Worm (Caenorhabditis elegans): ENCODE measurements around the gene Y57G7A.2.

Gene Y57G7A.2

DNA sequence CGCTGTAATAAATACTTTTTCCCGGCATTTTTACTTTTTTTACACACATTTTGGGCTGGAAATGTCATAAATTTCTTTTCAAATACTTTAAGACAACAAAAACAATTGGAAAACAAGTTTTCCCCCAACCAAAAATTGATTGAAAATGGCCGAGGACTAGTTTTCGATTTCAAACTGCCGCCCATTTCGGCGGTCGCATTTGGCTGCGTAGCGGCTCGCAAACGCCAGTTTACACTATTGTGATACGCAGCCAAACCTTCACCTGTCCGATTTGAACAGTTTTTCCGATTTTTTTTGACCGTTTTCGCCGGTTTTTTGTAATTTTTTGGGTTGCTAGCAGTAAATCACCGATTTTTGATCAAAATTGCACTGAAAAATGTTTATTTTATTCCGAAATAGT lies 24.5 kb downstream of the Y57G7A.2 start (continued):
- peak; percentile 81; the same call in 1 of the 2 replicates for TF ChIP-seq egl-18 (GFP tag; IDR thresholded peaks at IDR 0.05)
- TF ChIP-seq ztf-28 (GFP tag; IDR thresholded peaks at IDR 0.05): peak; percentile 94
- peak; percentile 81 for TF ChIP-seq lin-26 (GFP tag; IDR thresholded peaks at IDR 0.05)
- TF ChIP-seq sdz-38 (tag; optimal IDR thresholded peaks at IDR 0.05): no peak
- TF ChIP-seq C06A6.2 (GFP tag; conservative IDR thresholded peaks at IDR 0.05): peak; percentile 87
- TF ChIP-seq ztf-22 (GFP tag; optimal IDR thresholded peaks at IDR 0.05): peak; percentile 75
- no peak for TF ChIP-seq F10E7.11 (tag; optimal IDR thresholded peaks at IDR 0.05)
- TF ChIP-seq zfh-2 (GFP tag; conservative IDR thresholded peaks at IDR 0.05): peak; percentile 84
- peak; percentile 66 for TF ChIP-seq unc-62 (GFP tag; optimal IDR thresholded peaks at IDR 0.05)
- TF ChIP-seq akir-1 (GFP tag; optimal IDR thresholded peaks at IDR 0.05): no peak
- peak; percentile 71; the same call in 1 of the 2 replicates for TF ChIP-seq Y56A3A.18 (GFP tag; IDR thresholded peaks at IDR 0.05)
- no peak for TF ChIP-seq lag-1 (GFP tag; IDR thresholded peaks at IDR 0.05)
- no peak for TF ChIP-seq hlh-26 (GFP tag; conservative IDR thresholded peaks at IDR 0.05)
- peak; percentile 20 for TF ChIP-seq nhr-27 (tag; optimal IDR thresholded peaks at IDR 0.05)
- peak; percentile 84 for TF ChIP-seq lsl-1 (GFP tag; optimal IDR thresholded peaks at IDR 0.05)
- peak; percentile 10 for TF ChIP-seq lsy-27 (tag; optimal IDR thresholded peaks at IDR 0.05; ENCODE audit: borderline replicate concordance, insufficient read depth)
- no peak for TF ChIP-seq mes-4 (tag; optimal IDR thresholded peaks at IDR 0.05)
- TF ChIP-seq Y53G8AR.9 (GFP tag; conservative IDR thresholded peaks at IDR 0.05): peak; percentile 98
- no peak for TF ChIP-seq sea-2 (GFP tag; IDR thresholded peaks at IDR 0.05)
- TF ChIP-seq F52B5.7 (tag; optimal IDR thresholded peaks at IDR 0.05): peak; percentile 80
- TF ChIP-seq hrde-1 (tag; optimal IDR thresholded peaks at IDR 0.05; ENCODE audit: borderline replicate concordance): peak; percentile 55
- TF ChIP-seq F57C9.4 (tag; optimal IDR thresholded peaks at IDR 0.05): peak; percentile 73
- peak; percentile 96 for TF ChIP-seq rcor-1 (GFP tag; IDR thresholded peaks at IDR 0.05)
- TF ChIP-seq Y67H2A.10 (GFP tag; conservative IDR thresholded peaks at IDR 0.05): peak; percentile 90
- peak; percentile 96 for TF ChIP-seq madf-3 (GFP tag; IDR thresholded peaks at IDR 0.05)
- no peak for TF ChIP-seq nfya-1 (tag; optimal IDR thresholded peaks at IDR 0.05; ENCODE audit: borderline replicate concordance, insufficient read depth)
- peak; percentile 97 for TF ChIP-seq dpl-1 (GFP tag; optimal IDR thresholded peaks at IDR 0.05)
- TF ChIP-seq ama-1 (optimal IDR thresholded peaks at IDR 0.05): peak; percentile 8
- TF ChIP-seq ama-1 (GFP tag; optimal IDR thresholded peaks at IDR 0.05): peak in 1 of 2 experiments; percentile 52
- peak; percentile 97 for TF ChIP-seq F23B12.7 (tag; optimal IDR thresholded peaks at IDR 0.05; ENCODE audit: insufficient read depth)
- no peak for TF ChIP-seq F57A8.1 (GFP tag; optimal IDR thresholded peaks at IDR 0.05)
- TF ChIP-seq sptf-2 (GFP tag; optimal IDR thresholded peaks at IDR 0.05): peak; percentile 30
- TF ChIP-seq F39B2.1 (GFP tag; IDR thresholded peaks at IDR 0.05): 0 out of 2 replicates have a peak, but pooled peaks have one; percentile 43
- TF ChIP-seq pha-4 (tag; optimal IDR thresholded peaks at IDR 0.05): peak; percentile 97
- peak; percentile 95 for TF ChIP-seq zim-3 (tag; optimal IDR thresholded peaks at IDR 0.05)
- peak; percentile 90 for TF ChIP-seq ceh-91 (GFP tag; IDR thresholded peaks at IDR 0.05)
- peak; percentile 93 for TF ChIP-seq egl-44 (GFP tag; IDR thresholded peaks at IDR 0.05)

DNA sequence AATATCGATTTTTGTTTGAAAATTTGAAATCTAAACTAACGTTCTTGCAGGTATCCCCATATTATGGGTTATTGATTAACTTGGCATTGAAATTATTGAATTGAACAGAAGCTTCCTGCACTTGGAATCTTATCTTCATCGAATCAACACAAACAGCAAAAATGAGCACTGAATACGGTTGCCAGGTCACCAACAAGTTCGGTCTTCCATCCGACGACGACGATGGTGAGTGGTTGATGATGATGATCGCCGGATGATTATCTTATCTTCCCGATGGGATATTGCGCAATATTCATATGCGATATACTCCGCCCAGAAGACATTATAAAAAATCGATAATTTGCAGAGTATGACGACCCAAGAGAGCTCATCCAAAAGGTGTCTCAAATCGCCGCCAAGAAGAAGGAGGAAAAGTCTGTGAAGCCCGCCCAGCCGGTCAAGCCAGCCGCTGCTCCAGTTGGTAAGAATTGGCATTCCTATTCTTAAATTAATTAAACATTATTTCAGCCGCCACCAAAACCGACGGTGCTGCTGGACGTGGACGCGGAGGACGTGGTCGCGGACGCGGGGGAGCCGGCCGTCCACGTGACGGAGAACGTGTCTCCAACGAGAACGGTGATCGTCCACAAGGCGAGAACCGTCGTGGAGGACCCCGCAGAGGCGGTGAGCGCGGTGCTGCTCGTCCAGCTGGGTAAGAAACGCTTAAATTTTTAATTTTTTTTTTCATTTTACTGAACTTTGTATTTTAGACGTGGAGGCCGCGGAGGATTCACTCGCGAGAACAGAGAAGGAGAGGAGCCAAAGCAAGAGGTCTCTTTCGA lies 25.3 kb downstream of the Y57G7A.2 start, which contains the start of gene vig-1:
Gene vig-1, plus strand, starts transcription at position 51 of the 821 bp plus-strand sequence.
- no peak for TF ChIP-seq rpc-1 (optimal IDR thresholded peaks at IDR 0.05)
- TF ChIP-seq rpc-1 (tag; optimal IDR thresholded peaks at IDR 0.05): no peak
- no peak for TF ChIP-seq madf-8 (GFP tag; conservative IDR thresholded peaks at IDR 0.05)
- no peak for TF ChIP-seq mxl-1 (tag; optimal IDR thresholded peaks at IDR 0.05)
- peak; percentile 88 for TF ChIP-seq egrh-3 (GFP tag; IDR thresholded peaks at IDR 0.05)
- TF ChIP-seq madf-6 (GFP tag; IDR thresholded peaks at IDR 0.05): peak; percentile 8; the same call in 1 of the 2 replicates
- no peak for TF ChIP-seq fkh-3 (tag; optimal IDR thresholded peaks at IDR 0.05)
- TF ChIP-seq lin-26 (GFP tag; IDR thresholded peaks at IDR 0.05): 0 out of 2 replicates have a peak, but pooled peaks have one; percentile 26
- TF ChIP-seq C06A6.2 (GFP tag; conservative IDR thresholded peaks at IDR 0.05): no peak
- TF ChIP-seq lsl-1 (GFP tag; optimal IDR thresholded peaks at IDR 0.05): peak; percentile 46
- TF ChIP-seq bed-2 (GFP tag; IDR thresholded peaks at IDR 0.05): no peak
- no peak for TF ChIP-seq cebp-1 (GFP tag; IDR thresholded peaks at IDR 0.05)
- TF ChIP-seq cebp-1 (tag; optimal IDR thresholded peaks at IDR 0.05): peak; percentile 28
- no peak for TF ChIP-seq pha-4 (tag; optimal IDR thresholded peaks at IDR 0.05)
- TF ChIP-seq madf-3 (GFP tag; IDR thresholded peaks at IDR 0.05): peak; percentile 27; the same call in 1 of the 2 replicates
- no peak for TF ChIP-seq T26A5.8 (tag; optimal IDR thresholded peaks at IDR 0.05)
- no peak for TF ChIP-seq hrde-1 (tag; optimal IDR thresholded peaks at IDR 0.05; ENCODE audit: borderline replicate concordance)
